Worm (Caenorhabditis elegans) whole organism, L3 larva: Measurements from ENCODE around the gene Y67D8C.22.

Experiments
- ZK546.5 ChIP-seq: sonication (generic microtip); optimal IDR thresholded peaks from 2 replicates; lab custom pipeline; 2017; ENCODE audit warnings: missing biosample characterization, missing genetic modification characterization
- egl-27 ChIP-seq: sonication (generic microtip); optimal IDR thresholded peaks from 4 replicates; lab custom pipeline; 2017; ENCODE audit warnings: missing biosample characterization, missing genetic modification reagents, missing genetic modification characterization
- elt-1 ChIP-seq: fragments of 150-350 bp; optimal IDR thresholded peaks from 2 replicates; lab custom pipeline; 2014; ENCODE audit warnings: missing biosample characterization, missing genetic modification characterization
- fkh-10 ChIP-seq: sonication (generic microtip); optimal IDR thresholded peaks from 2 replicates; lab custom pipeline; 2017; ENCODE audit warnings: missing biosample characterization, missing genetic modification reagents, missing genetic modification characterization
- lin-39 ChIP-seq: fragments of 150-350 bp; optimal IDR thresholded peaks from 2 replicates; lab custom pipeline; 2018; ENCODE audit warnings: missing biosample characterization, missing genetic modification reagents, missing genetic modification characterization
- tbx-2 ChIP-seq: sonication (generic microtip); optimal IDR thresholded peaks from 2 replicates; lab custom pipeline; 2016; ENCODE audit warnings: mild to moderate bottlenecking, missing genetic modification characterization, missing compliant biosample characterization
- unc-62 ChIP-seq: fragments of 150-350 bp; sonication (generic microtip); optimal IDR thresholded peaks from 4 replicates; lab custom pipeline; 2014; ENCODE audit warnings: missing biosample characterization, missing genetic modification reagents, missing genetic modification characterization
- zag-1 ChIP-seq: fragments of 150-350 bp; optimal IDR thresholded peaks from 2 replicates; lab custom pipeline; 2014; ENCODE audit warnings: missing biosample characterization, missing genetic modification characterization
- ztf-11 ChIP-seq: fragments of 150-350 bp; optimal IDR thresholded peaks from 2 replicates; lab custom pipeline; 2014; ENCODE audit warnings: missing biosample characterization, missing genetic modification characterization

ce11 chrIV:3095995-3096544 lies 20.0 kb upstream of the Y67D8C.22 start:
- TF ChIP-seq ZK546.5 (tag; lab: Kevin White, UChicago) (no peak), unc-62 (GFP tag; lab: Kevin White, UChicago) (no peak), lin-39 (tag; lab: Kevin White, UChicago) (no peak), egl-27 (tag; lab: Kevin White, UChicago) (no peak), ztf-11 (no peak), tbx-2 (tag; lab: Kevin White, UChicago) (no peak), fkh-10 (no peak), elt-1 (tag; lab: Kevin White, UChicago) (no peak), zag-1 (tag; lab: Kevin White, UChicago) (no peak)
